Worm (Caenorhabditis elegans) whole organism, L1 larva: ENCODE data around the gene tni-1.
A peak's percentile ranks its signal among the peaks of the same experiment; 100 is the strongest.

Source experiments
- C04F5.9 ChIP-seq: sonication (generic microtip); optimal IDR thresholded peaks from 2 replicates; lab custom pipeline; 2016; ENCODE audit warnings: missing genetic modification characterization, missing compliant biosample characterization
- C16A3.4 ChIP-seq: fragments of 150-350 bp; optimal IDR thresholded peaks from 2 replicates; lab custom pipeline; 2014; ENCODE audit warnings: missing biosample characterization, missing genetic modification characterization
- C34B4.2 ChIP-seq: sonication (generic microtip); optimal IDR thresholded peaks from 2 replicates; lab custom pipeline; 2017; ENCODE audit warnings: mild to moderate bottlenecking, missing genetic modification characterization, missing compliant biosample characterization
- Y116A8C.19 ChIP-seq: sonication (generic microtip); optimal IDR thresholded peaks from 2 replicates; lab custom pipeline; 2016; ENCODE audit warnings: missing compliant biosample characterization, missing genetic modification characterization, borderline replicate concordance
- aha-1 ChIP-seq: fragments of 150-350 bp; optimal IDR thresholded peaks from 2 replicates; lab custom pipeline; 2014; ENCODE audit warnings: missing biosample characterization, missing genetic modification characterization
- alr-1 ChIP-seq: fragments of 200-800 bp; sonication (Bioruptor generic); optimal IDR thresholded peaks from 2 replicates; lab custom pipeline; 2018; ENCODE audit warnings: borderline replicate concordance, mild to moderate bottlenecking, missing genetic modification characterization, missing compliant biosample characterization
- ceh-63 ChIP-seq: fragments of 200-800 bp; sonication (Bioruptor generic); optimal IDR thresholded peaks from 2 replicates; lab custom pipeline; 2018; ENCODE audit warnings: mild to moderate bottlenecking, missing genetic modification characterization, missing compliant biosample characterization
- ceh-82 ChIP-seq, 3 experiments: fragments of 150-350 bp in 1 of 3; sonication (generic microtip) in 2 of 3; optimal IDR thresholded peaks; 2 replicates each; lab custom pipeline; 2014 to 2017; ENCODE audit warnings: missing biosample characterization in 3 of 3, missing genetic modification characterization in 3 of 3
- ceh-88 ChIP-seq: fragments of 200-800 bp; sonication (Bioruptor generic); IDR thresholded peaks from 2 replicates; pipeline ENCODE4 v1.3.6; 2022; ENCODE audit warnings: missing genetic modification characterization, missing compliant biosample characterization
- ceh-90 ChIP-seq: sonication (generic microtip); optimal IDR thresholded peaks from 2 replicates; lab custom pipeline; 2016; ENCODE audit warnings: missing genetic modification characterization, missing compliant biosample characterization
- ces-1 ChIP-seq: fragments of 150-350 bp; optimal IDR thresholded peaks from 2 replicates; lab custom pipeline; 2014; ENCODE audit warnings: missing biosample characterization, missing genetic modification reagents, missing genetic modification characterization
- dsc-1 ChIP-seq: sonication (generic microtip); optimal IDR thresholded peaks from 2 replicates; lab custom pipeline; 2016; ENCODE audit warnings: mild to moderate bottlenecking, missing genetic modification characterization, missing compliant biosample characterization
- efl-3 ChIP-seq: fragments of 200-800 bp; sonication (Bioruptor generic); optimal IDR thresholded peaks from 2 replicates; lab custom pipeline; 2018; ENCODE audit warnings: mild to moderate bottlenecking, missing genetic modification characterization, missing compliant biosample characterization
- egl-13 ChIP-seq: sonication (generic microtip); optimal IDR thresholded peaks from 2 replicates; lab custom pipeline; 2016; ENCODE audit warnings: missing genotype, missing genetic modification reagents, missing genetic modification characterization, missing compliant biosample characterization
- elt-3 ChIP-seq, 6 experiments: fragments of 150-350 bp in 1 of 6; sonication (generic microtip); optimal IDR thresholded peaks; 2 replicates each; lab custom pipeline; 2017 to 2018; ENCODE audit warnings: missing biosample characterization in 6 of 6, missing genetic modification characterization in 6 of 6, inconsistent platforms in 1 of 6
- ets-5 ChIP-seq: fragments of 200-800 bp; sonication (Bioruptor generic); IDR thresholded peaks from 2 replicates; pipeline ENCODE4 v1.3.6; 2022; ENCODE audit warnings: missing genetic modification characterization, missing compliant biosample characterization
- fkh-10 ChIP-seq: sonication (generic microtip); optimal IDR thresholded peaks from 2 replicates; lab custom pipeline; 2017; ENCODE audit warnings: missing biosample characterization, missing genetic modification reagents, missing genetic modification characterization
- fkh-8 ChIP-seq: sonication (generic microtip); optimal IDR thresholded peaks from 2 replicates; lab custom pipeline; 2016; ENCODE audit warnings: mild to moderate bottlenecking, missing genetic modification characterization, missing compliant biosample characterization
- grh-1 ChIP-seq: fragments of 200-800 bp; sonication (Bioruptor generic); IDR thresholded peaks from 2 replicates; pipeline ENCODE4 v1.3.6; 2022; ENCODE audit warnings: missing genetic modification reagents, missing genetic modification characterization, missing compliant biosample characterization
- hlh-17 ChIP-seq: fragments of 200-800 bp; sonication (Bioruptor generic); optimal IDR thresholded peaks from 2 replicates; lab custom pipeline; 2018; ENCODE audit warnings: missing genetic modification characterization, mild to moderate bottlenecking, missing compliant biosample characterization, moderate library complexity, borderline replicate concordance
- hpl-2 ChIP-seq: fragments of 150-350 bp; optimal IDR thresholded peaks from 2 replicates; lab custom pipeline; 2014; ENCODE audit warnings: missing biosample characterization, missing genetic modification reagents, missing genetic modification characterization
- irx-1 ChIP-seq: sonication (generic microtip); optimal IDR thresholded peaks from 2 replicates; lab custom pipeline; 2016; ENCODE audit warnings: missing genetic modification characterization, missing compliant biosample characterization
- lin-14 ChIP-seq: fragments of 200-800 bp; sonication (Bioruptor generic); optimal IDR thresholded peaks from 2 replicates; lab custom pipeline; 2018; ENCODE audit warnings: mild to moderate bottlenecking, missing genetic modification characterization, moderate library complexity, missing compliant biosample characterization
- lir-3 ChIP-seq: sonication (generic microtip); optimal IDR thresholded peaks from 2 replicates; lab custom pipeline; 2016; ENCODE audit warnings: mild to moderate bottlenecking, missing genetic modification characterization, moderate library complexity, missing compliant biosample characterization; ENCODE audit not compliant: poor library complexity
- lsy-2 ChIP-seq, 2 experiments: fragments of 150-350 bp; optimal IDR thresholded peaks; 2 replicates each; lab custom pipeline; 2014; ENCODE audit warnings: missing biosample characterization in 2 of 2, missing genetic modification characterization in 2 of 2
- mab-9 ChIP-seq: fragments of 200-800 bp; sonication (Bioruptor generic); IDR thresholded peaks from 2 replicates; pipeline ENCODE4 v1.3.6; 2022; ENCODE audit warnings: missing genetic modification reagents, missing genetic modification characterization, missing compliant biosample characterization
- mdl-1 ChIP-seq, 2 experiments: fragments of 150-350 bp; optimal IDR thresholded peaks; 2 replicates each; lab custom pipeline; 2014 to 2017; ENCODE audit warnings: missing biosample characterization in 2 of 2, missing genetic modification characterization in 2 of 2, inconsistent platforms in 1 of 2
- mep-1 ChIP-seq: fragments of 150-350 bp; optimal IDR thresholded peaks from 2 replicates; lab custom pipeline; 2014; ENCODE audit warnings: missing biosample characterization, missing genetic modification characterization
- nhr-12 ChIP-seq: sonication (generic microtip); optimal IDR thresholded peaks from 2 replicates; lab custom pipeline; 2017; ENCODE audit warnings: missing biosample characterization, missing genetic modification characterization
- nhr-19 ChIP-seq: fragments of 200-800 bp; sonication (Bioruptor generic); conservative IDR thresholded peaks from 2 replicates; pipeline ENCODE4 v1.3.6; 2022; ENCODE audit warnings: missing genetic modification characterization, missing compliant biosample characterization
- nhr-20 ChIP-seq: sonication (generic microtip); optimal IDR thresholded peaks from 2 replicates; lab custom pipeline; 2016; ENCODE audit warnings: mild to moderate bottlenecking, missing genetic modification characterization, missing compliant biosample characterization
- nhr-237 ChIP-seq: fragments of 150-350 bp; optimal IDR thresholded peaks from 2 replicates; lab custom pipeline; 2014; ENCODE audit warnings: missing biosample characterization, missing genetic modification characterization
- nhr-28 ChIP-seq: fragments of 150-350 bp; optimal IDR thresholded peaks from 2 replicates; lab custom pipeline; 2014; ENCODE audit warnings: missing biosample characterization, missing genetic modification characterization
- nhr-47 ChIP-seq: sonication (generic microtip); optimal IDR thresholded peaks from 2 replicates; lab custom pipeline; 2016; ENCODE audit warnings: mild to moderate bottlenecking, missing genetic modification characterization, moderate library complexity, missing compliant biosample characterization
- nhr-84 ChIP-seq: sonication (generic microtip); optimal IDR thresholded peaks from 2 replicates; lab custom pipeline; 2017; ENCODE audit warnings: missing biosample characterization, missing genetic modification characterization
- nhr-90 ChIP-seq: sonication (generic microtip); optimal IDR thresholded peaks from 2 replicates; lab custom pipeline; 2016; ENCODE audit warnings: mild to moderate bottlenecking, missing genetic modification characterization, missing compliant biosample characterization; ENCODE audit not compliant: poor library complexity
- pag-3 ChIP-seq: sonication (generic microtip); optimal IDR thresholded peaks from 2 replicates; lab custom pipeline; 2017; ENCODE audit warnings: missing genetic modification characterization, mild to moderate bottlenecking, missing compliant biosample characterization, antibody characterized with exemption, borderline replicate concordance; ENCODE audit not compliant: insufficient read depth
- rnt-1 ChIP-seq: sonication (generic microtip); optimal IDR thresholded peaks from 2 replicates; lab custom pipeline; 2016; ENCODE audit warnings: mild to moderate bottlenecking, missing genetic modification characterization, moderate library complexity, missing compliant biosample characterization
- skn-1 ChIP-seq: fragments of 150-350 bp; optimal IDR thresholded peaks from 2 replicates; lab custom pipeline; 2014; ENCODE audit warnings: missing biosample characterization, missing genetic modification characterization
- snpc-4 ChIP-seq: fragments of 150-350 bp; optimal IDR thresholded peaks from 2 replicates; lab custom pipeline; 2014; ENCODE audit warnings: missing biosample characterization, missing genetic modification characterization
- sox-4 ChIP-seq: sonication (generic microtip); optimal IDR thresholded peaks from 2 replicates; lab custom pipeline; 2016; ENCODE audit warnings: missing genetic modification characterization, missing compliant biosample characterization
- sptf-1 ChIP-seq: fragments of 150-350 bp; optimal IDR thresholded peaks from 2 replicates; lab custom pipeline; 2014; ENCODE audit warnings: missing biosample characterization, missing genetic modification characterization
- swsn-7 ChIP-seq: sonication (generic microtip); optimal IDR thresholded peaks from 2 replicates; lab custom pipeline; 2016; ENCODE audit warnings: missing genetic modification characterization, missing compliant biosample characterization
- tbx-2 ChIP-seq: sonication (generic microtip); optimal IDR thresholded peaks from 2 replicates; lab custom pipeline; 2016; ENCODE audit warnings: missing genetic modification characterization, missing compliant biosample characterization
- unc-30 ChIP-seq: sonication (generic microtip); optimal IDR thresholded peaks from 2 replicates; lab custom pipeline; 2017; ENCODE audit warnings: missing biosample characterization, missing genetic modification characterization
- unc-62 ChIP-seq: fragments of 150-350 bp; optimal IDR thresholded peaks from 2 replicates; lab custom pipeline; 2014; ENCODE audit warnings: missing biosample characterization, missing genetic modification reagents, missing genetic modification characterization
- vab-15 ChIP-seq: sonication (generic microtip); optimal IDR thresholded peaks from 2 replicates; lab custom pipeline; 2017; ENCODE audit warnings: missing genotype, mild to moderate bottlenecking, missing genetic modification characterization, missing compliant biosample characterization
- zip-4 ChIP-seq: fragments of 200-800 bp; sonication (Bioruptor generic); optimal IDR thresholded peaks from 2 replicates; lab custom pipeline; 2018; ENCODE audit warnings: mild to moderate bottlenecking, missing genetic modification characterization, moderate library complexity, missing compliant biosample characterization
- ztf-4 ChIP-seq: fragments of 150-350 bp; optimal IDR thresholded peaks from 2 replicates; lab custom pipeline; 2014; ENCODE audit warnings: missing biosample characterization, missing genetic modification characterization

tni-1 gene

DNA sequence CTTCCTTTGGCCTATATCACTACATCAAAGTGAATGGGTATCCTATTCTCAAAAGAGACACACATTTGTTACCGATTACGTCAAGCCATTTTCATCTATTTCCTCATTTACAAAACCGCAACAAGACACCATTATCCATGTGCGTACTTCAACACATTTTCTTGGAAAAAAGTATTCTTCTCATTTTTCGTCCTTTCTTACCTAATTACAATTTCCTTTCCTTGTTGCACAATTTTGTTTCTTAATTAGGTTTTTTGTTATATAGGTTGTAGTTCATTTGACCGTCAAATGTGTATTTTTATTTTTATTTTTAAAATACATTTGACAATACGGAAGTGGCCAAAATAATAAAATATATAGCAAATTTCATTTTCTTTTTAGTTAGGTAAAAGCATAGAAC is 6.1 kb upstream of the tni-1 start (continued):
- TF ChIP-seq lin-14 (GFP tag; lab: Kevin White, UChicago), result peak; percentile 75
- no peak for TF ChIP-seq alr-1 (tag; lab: Kevin White, UChicago)

DNA sequence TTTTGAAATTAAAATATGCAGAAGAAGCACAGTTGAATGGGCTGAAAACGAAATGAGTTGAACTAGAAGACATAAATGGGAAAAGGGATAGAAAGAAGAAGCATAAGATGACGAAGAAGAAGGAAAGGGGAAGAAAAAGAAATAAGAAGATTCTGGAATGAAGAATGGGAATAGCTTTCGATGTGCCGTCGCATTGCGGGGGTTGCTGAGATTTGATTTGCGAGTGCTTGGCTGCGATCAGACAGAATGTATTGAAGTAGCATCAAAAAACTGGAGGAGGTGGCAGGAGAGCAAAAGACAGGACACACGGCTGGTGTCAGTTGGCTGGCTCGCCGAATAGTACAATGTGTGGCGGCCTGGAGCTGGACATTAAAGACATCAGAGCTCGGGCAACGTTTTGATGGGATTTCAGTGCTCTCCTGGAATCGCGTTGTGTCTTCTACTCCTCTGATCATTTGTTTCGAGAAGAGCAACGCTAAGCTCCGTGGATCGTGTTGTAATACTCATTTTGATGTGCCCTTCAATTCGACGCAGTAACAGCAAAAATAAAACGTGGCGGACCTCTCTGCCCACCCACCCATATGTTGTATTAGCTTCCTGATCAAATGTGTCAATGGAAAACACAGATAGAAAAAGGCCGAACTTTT is 2.0 kb upstream of the tni-1 start:
- TF ChIP-seq fkh-8 (tag; lab: Kevin White, UChicago) (no peak), zip-4 (no peak), swsn-7 (tag; lab: Kevin White, UChicago) (peak; percentile 25), irx-1 (tag; lab: Kevin White, UChicago) (no peak), ces-1 (GFP tag; lab: Kevin White, UChicago) (no peak), nhr-90 (tag; lab: Kevin White, UChicago) (no peak), ets-5 (GFP tag; lab: Robert Waterston, UW) (no peak), nhr-84 (tag; lab: Kevin White, UChicago) (no peak), ztf-4 (tag; lab: Kevin White, UChicago) (no peak), elt-3 (tag; optimal IDR thresholded peaks at IDR 0.05; lab: Kevin White, UChicago) (no peak), ceh-63 (GFP tag; lab: Kevin White, UChicago) (no peak), rnt-1 (peak; percentile 77), lir-3 (tag; lab: Kevin White, UChicago) (no peak), ceh-90 (tag; lab: Kevin White, UChicago) (no peak), nhr-12 (no peak), fkh-10 (GFP tag; lab: Kevin White, UChicago) (peak; percentile 70), nhr-237 (no peak), C16A3.4 (tag; lab: Kevin White, UChicago) (no peak), Y116A8C.19 (tag; lab: Kevin White, UChicago) (no peak), dsc-1 (tag; lab: Kevin White, UChicago) (peak; percentile 84), mdl-1 (tag; optimal IDR thresholded peaks at IDR 0.05; lab: Kevin White, UChicago) (no peak), nhr-19 (GFP tag; lab: Robert Waterston, UW) (peak; percentile 63), sox-4 (tag; lab: Kevin White, UChicago) (no peak), pag-3 (peak; percentile 78), hpl-2 (GFP tag; lab: Kevin White, UChicago) (no peak), C04F5.9 (no peak), efl-3 (GFP tag; lab: Kevin White, UChicago) (no peak), C34B4.2 (tag; lab: Kevin White, UChicago) (no peak), grh-1 (no peak), egl-13 (no peak), aha-1 (tag; lab: Kevin White, UChicago) (no peak), hlh-17 (GFP tag; lab: Kevin White, UChicago) (no peak), snpc-4 (tag; lab: Kevin White, UChicago) (no peak), nhr-28 (tag; lab: Kevin White, UChicago) (no peak), skn-1 (tag; lab: Kevin White, UChicago) (no peak), mab-9 (GFP tag; lab: Robert Waterston, UW) (no peak), nhr-47 (tag; lab: Kevin White, UChicago) (peak; percentile 2), sptf-1 (tag; lab: Kevin White, UChicago) (no peak), unc-30 (no peak), ceh-88 (GFP tag; lab: Robert Waterston, UW) (no peak), ceh-82 (tag; optimal IDR thresholded peaks at IDR 0.05; lab: Kevin White, UChicago) (no peak), vab-15 (tag; lab: Kevin White, UChicago) (no peak), nhr-20 (tag; lab: Kevin White, UChicago) (peak; percentile 35), lsy-2 (tag; optimal IDR thresholded peaks at IDR 0.05; lab: Kevin White, UChicago) (peak in 1 of 2 experiments; percentile 28), unc-62 (GFP tag; lab: Kevin White, UChicago) (no peak), mep-1 (no peak), tbx-2 (tag; lab: Kevin White, UChicago) (peak; percentile 16)
